Fruit fly (Drosophila melanogaster): Measurements from ENCODE around the gene HDAC3.

The HDAC3 gene

DNA sequence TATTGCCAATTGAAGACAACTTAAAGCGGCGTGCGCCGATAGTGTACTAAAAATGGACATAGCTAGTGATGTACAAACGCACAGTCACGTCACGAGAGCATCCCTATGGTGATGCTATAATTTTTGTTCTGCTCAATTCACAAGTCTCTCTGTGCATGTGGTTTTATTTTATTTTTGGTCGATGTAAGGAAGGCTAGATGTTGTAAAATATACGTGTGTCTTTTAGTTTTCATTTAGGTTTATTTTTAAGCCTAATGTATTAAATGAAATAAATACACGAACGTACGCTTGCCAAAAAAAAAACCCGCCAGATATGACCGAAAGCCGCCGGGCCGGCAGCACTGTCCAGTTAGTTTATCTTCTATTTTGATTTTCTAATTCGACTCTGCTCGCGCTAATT is at the start of gene HDAC3, which contains the start of the genes CG45100 and Hcs:
TSS of gene HDAC3 (minus strand) at position 50 of the 400 bp plus-strand sequence.
TSS of gene CG45100 (minus strand) at position 50 of the 400 bp plus-strand sequence.
TSS of gene Hcs (plus strand) at position 349 of the 400 bp plus-strand sequence.
- TF ChIP-seq noc (tag; optimal IDR thresholded peaks at IDR 0.05) = no peak

DNA sequence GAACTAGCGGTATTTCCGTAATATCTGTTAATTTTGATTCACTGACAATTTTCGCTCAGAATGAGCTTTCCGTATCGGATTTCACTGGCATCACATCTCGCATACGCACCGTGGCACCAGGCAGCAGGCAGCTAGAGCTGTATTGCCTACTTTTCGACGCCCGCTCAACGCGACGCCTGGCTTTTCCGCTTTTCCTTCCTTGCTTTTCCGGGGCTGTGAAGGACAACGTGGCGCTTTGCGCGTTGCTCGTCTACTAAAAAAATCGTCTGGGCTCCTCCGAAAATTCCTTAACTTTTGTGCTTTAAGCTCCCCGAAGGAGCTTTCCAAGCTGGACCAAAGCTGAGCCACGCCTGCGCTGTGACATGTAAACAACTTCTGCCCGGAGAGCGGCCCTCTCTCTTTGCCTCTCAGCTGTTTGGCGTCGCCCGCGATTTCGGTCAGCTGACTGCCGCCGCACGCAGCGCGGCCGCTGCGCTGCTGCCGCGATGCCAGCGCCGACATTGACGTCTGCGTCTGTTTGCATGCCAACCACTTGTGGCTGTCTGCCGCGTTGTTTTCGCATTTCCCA is 48.8 kb upstream of the HDAC3 start, which contains the start of the genes CG43845 and Nmdar1:
TSS of gene CG43845 (minus strand) at position 51 of the 568 bp plus-strand sequence.
TSS of gene Nmdar1 (minus strand) at position 259 of the 568 bp plus-strand sequence.
- TF ChIP-seq noc (tag; optimal IDR thresholded peaks at IDR 0.05) = no peak

DNA sequence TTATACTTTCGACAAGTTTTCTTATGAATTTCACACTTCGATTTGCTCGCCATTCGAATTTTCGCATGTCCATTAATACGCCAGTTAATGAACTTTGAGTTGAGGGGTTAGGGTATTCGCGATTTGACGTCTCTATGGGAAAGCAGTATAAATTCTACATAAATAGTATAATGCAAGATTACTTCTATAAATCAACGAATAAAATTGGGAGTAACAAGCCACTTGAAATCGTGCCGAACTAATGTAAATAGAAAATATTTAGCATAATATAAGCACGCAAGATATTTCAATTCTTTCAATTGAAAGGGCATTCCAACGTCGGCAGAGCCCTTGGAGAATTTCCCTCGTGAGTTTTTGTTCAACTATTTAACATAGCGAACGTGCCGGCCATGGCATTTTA is 46.2 kb upstream of the HDAC3 start:
- no peak for TF ChIP-seq noc (tag; optimal IDR thresholded peaks at IDR 0.05)

DNA sequence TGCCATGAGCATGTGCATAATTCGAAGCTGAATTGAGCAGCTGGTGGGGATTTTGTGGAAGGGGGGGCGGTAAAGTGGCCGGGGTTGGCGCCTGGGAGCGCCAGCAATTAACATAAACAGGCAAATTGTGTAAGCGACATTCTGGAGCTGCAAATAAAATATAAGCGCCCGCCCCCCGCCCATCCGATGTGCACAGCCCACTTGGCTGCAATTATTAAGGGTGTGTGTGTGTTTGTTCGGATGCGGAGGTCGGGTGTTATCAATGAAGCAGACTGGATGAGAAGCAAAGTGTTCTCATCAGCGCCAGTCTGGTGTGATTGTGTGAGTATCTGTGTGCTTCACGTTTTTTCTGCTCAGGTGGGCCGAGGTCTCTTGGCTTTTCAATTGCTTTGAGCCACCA is 45.4 kb upstream of the HDAC3 start:
- TF ChIP-seq noc (tag; optimal IDR thresholded peaks at IDR 0.05) = no peak

DNA sequence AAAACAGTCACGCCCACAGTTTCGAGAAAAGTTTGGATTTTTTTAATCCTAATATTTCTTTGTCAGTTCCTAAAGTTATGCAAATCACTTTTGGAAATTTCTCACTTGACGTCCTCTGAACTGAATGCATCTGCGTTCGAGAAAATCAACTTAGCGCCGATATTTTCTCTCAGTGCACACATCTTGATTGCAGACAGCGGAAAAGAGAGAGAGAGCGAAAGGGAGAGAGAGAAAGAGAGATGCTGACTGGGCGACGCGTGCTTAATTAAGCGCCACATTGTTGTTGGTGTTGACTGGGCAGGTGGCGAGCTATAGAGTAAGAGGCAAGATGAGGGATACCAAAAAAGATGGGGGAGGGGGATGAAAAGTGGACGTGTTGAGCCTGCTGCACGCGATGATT is 44.2 kb upstream of the HDAC3 start:
- TF ChIP-seq noc (tag; optimal IDR thresholded peaks at IDR 0.05) = no peak

DNA sequence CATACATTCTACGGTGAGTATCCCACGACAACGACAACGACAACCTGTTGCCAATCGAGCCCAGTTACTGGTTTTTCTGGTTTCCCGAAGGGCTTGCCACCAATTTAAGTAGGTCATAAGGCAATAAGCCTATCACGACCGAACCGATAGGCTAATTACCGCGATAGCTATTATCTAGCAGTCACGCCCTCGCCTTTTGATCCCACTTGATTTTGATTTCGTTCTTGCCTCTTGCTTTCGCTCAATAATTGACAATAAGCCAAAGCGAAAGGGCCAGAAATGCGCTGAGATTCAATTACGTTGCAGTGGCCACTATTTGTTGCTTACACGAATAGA is 43.4 kb upstream of the HDAC3 start:
- no peak for TF ChIP-seq noc (tag; optimal IDR thresholded peaks at IDR 0.05)

DNA sequence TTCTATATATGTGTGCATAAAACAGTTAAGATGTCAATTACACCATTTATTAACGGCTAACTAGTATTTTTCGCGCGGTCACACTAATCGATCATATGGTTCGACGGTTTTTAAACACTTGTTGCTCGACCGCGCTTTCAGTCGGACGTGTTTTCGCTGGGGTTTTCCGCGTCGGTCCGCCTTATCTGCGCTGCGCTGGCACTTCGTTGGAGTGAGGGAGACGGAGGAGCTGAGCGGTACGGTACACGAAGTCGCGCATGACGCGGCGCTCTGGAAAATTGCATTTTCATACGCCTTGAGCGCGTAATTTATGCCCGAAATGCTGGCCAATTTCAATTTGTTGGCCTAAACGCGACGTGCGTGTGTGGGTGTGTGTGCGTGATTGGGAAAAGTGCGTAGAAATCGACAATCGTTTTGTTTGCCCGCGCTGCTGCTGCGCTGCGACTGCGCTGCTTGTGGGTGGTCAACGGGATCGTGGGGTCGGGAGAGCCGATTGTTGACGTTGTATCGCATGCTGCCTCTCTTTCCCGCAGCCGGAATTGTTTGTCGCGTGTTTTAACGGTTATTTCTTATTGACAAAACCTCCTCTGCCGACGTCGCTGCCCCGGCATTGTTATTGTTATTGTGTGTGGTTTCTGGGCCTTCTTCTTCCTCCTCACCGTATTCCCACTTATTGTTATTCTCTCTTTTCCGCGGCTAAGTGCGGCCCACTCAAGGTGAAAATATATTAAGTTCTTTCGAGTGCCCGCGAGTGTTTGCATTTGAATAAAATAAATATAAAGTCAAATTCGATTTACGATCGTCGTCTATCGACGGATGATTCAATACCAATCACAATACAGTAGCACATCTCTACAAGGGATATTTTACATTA is 42.8 kb upstream of the HDAC3 start, which contains the start of gene Itpr:
TSS of gene Itpr (plus strand) at position 116 of the 874 bp plus-strand sequence.
- TF ChIP-seq noc (tag; optimal IDR thresholded peaks at IDR 0.05) = peak; percentile 61

DNA sequence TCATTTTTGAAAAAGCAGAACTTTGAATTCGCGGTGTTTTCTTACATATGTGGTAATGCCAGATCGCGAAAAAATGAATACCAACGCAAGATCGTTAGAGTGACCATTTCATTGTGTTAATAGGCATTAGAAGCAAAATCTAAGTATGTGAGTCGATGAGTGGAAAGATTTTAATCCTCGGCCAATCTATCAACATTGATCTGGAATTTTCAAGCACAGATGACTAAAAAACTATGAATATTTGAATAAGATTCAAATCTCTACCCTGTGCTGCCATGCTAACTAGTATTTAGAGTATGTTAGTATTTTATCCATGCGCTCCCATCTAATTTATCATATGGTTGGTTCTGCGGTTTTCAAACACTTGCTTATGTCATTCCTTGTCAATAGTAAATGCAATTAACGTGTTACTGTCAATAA is 42.2 kb upstream of the HDAC3 start:
- TF ChIP-seq noc (tag; optimal IDR thresholded peaks at IDR 0.05) = no peak

DNA sequence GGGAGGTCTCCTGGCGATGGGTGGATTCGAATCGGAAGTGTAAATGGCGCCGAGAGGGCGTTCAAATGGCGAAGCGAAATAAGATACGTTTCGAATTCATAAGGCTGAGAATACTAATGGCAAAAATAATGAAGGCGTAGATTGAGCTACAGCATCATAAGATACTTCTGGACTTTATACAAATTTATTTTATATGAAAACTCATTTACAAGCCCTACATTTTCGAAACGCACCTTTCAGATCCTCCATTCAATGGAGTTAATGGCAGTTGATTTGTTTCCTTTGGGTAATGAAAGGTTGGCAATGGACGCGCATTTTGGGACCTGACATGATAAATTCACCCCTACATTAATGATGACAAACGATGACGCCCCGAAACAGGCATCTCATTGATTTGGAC is 40.4 kb upstream of the HDAC3 start:
- no peak for TF ChIP-seq noc (tag; optimal IDR thresholded peaks at IDR 0.05)

DNA sequence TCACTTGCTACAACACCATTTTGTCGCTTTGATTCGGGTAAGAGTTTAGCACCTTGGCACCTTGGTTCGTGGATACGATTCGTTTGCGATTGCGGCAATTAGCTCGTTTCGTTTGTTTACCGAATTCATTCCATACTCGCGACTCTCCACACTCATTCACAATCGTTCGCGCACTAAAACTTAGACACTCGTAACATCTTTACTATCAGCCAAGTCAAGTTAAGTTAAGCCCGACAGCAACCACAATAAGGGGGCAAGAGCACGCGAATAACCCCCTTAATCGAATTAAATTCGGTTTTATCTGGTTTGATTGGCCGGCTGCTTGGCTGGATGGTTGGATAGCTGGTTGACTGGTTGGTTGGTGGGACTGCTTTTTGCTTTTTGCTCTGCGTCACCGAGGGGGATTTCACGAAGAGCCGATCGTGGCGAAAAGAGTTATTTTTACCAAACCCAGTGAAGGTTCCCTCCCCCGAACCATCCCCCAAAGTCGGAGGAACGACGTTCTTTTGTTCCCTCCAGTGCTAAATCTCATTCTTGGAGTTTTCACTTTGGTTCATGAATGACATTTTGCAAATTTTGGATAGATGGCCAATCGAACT is 29.5 kb upstream of the HDAC3 start:
- TF ChIP-seq noc (tag; optimal IDR thresholded peaks at IDR 0.05) = no peak

DNA sequence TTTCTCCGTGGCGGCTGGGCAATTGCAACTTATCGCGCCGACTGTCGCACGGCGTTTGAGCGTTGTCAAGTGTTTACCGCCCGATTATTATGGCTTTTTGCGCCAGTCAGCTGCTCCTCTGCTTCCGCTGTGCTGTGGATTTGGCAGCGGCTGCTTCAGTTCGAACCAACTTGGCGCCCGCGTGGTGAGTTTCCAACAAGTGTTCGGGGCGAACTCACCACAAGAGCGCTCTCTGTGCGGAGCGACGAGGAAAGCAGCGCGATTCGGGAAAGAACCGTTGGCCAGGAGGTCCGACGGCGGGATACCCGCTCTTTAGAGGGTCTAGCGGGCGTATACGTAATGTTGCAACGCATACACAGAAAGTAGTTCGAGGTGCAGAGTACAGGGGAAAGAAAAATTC is 28.2 kb upstream of the HDAC3 start, which contains the start of gene NKCC:
TSS of gene NKCC (minus strand) at position 57 of the 400 bp plus-strand sequence.
- no peak for TF ChIP-seq noc (tag; optimal IDR thresholded peaks at IDR 0.05)

DNA sequence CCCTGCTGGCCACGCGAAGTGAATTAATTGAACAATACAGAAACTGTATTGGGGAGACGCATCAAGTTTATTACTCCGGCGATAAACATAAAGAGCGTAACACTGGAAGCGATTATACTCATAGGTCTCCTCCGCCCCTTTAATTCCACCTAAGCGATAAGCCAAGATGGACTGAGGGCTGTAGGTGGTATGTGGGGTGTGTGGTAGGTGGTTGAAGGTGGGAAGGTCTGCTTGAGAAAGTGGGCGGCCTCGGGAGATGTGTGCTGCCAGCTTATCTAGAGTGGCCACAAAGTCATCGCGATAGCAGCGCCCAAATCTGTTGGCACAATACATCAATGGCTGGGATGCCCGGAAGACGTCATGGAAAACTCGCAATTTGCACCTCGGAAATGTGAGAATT is 23.2 kb upstream of the HDAC3 start:
- TF ChIP-seq noc (tag; optimal IDR thresholded peaks at IDR 0.05) = no peak

DNA sequence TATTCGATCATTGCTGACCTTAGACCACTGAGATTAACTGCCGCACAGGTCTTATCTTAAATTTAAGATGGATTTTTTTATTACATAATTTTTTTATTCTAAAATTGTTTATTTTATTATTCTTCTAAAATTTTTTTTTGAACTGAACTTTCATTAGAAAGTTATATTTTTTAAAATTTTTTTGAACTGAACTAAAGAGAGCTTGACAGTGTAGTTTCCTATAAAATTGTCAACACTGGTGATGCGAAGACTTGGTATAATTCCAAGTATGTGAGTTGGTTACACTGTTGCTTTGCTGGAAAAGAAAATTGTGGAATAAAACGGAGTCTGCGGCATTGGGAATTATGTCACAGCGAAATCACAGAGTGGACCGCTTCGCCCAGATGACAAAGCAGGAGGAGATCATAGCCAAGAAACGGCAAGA is 10.9 kb upstream of the HDAC3 start, which contains the start of gene CG31550:
TSS of gene CG31550 (plus strand) at position 249 of the 424 bp plus-strand sequence.
- TF ChIP-seq noc (tag; optimal IDR thresholded peaks at IDR 0.05) = peak; percentile 42

DNA sequence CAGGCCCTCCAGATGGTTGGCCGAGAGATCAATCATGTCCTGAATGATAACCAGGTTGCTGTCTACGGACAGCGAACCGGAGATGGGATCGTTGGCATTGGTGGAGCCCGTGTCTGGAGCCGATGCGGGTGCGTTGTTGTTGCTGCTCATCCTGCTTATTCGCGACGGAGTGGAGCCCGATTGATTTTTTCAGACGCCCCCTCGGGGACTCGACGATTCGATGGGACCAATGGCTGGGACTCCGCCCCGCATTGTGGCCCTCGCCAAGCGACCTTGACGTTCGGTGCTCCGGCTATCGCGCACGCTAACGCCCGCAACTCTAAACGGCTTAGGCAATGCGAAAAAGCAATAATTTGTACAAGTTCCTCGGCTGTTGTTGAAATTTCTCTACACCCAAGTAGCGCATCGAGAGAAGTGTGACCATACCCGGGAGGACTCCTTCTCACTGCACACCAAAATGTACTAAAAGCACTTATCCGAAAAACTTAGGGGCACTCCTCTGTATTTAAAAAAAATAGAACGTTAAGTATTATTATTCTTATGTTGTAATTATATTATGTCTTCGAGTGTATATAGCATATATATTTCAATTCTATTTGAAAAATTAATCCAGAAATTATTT is 9.2 kb upstream of the HDAC3 start, which contains the start of gene ksr:
TSS of gene ksr (minus strand) at position 419 of the 622 bp plus-strand sequence.
- no peak for TF ChIP-seq noc (tag; optimal IDR thresholded peaks at IDR 0.05)

DNA sequence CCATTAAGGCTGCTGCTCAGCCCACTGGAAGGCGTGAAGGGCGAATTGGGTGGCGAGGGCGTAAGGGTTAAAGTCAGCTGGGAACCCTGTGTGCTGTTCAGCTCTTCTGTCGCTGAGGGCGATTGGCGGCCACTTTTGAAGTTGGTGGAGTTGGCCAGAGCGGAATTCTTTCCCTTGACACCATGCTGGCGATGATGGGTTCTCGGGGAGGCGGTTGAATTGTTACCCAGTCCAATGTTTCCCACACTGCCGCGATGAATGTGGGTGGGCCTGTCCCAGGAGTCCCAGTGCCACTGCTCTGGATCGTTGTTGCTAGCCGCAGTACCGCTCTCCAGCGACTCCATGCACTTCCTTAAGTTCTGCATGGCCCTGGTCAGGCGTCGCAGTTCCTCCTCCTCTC is 8.4 kb upstream of the HDAC3 start:
- no peak for TF ChIP-seq noc (tag; optimal IDR thresholded peaks at IDR 0.05)

Data from whole organism, larva.